Worm (Caenorhabditis elegans) whole organism, mixed stage, embryonic: ENCODE data around the gene C26D10.7.

ENCODE experiments used
- mls-2 ChIP-seq: sonication (generic microtip); optimal IDR thresholded peaks from 2 replicates; lab custom pipeline; 2016; ENCODE audit warnings: mild to moderate bottlenecking, missing genetic modification characterization, moderate library complexity, missing compliant biosample characterization
- nhr-28 ChIP-seq: fragments of 150-350 bp; optimal IDR thresholded peaks from 2 replicates; lab custom pipeline; 2014; ENCODE audit warnings: missing biosample characterization, missing genetic modification characterization
- pha-4 ChIP-seq: fragments of 150-350 bp; optimal IDR thresholded peaks from 2 replicates; lab custom pipeline; 2018; ENCODE audit warnings: missing biosample characterization, missing genetic modification reagents, missing genetic modification characterization
- unc-120 ChIP-seq: sonication (generic microtip); optimal IDR thresholded peaks from 2 replicates; lab custom pipeline; 2017; ENCODE audit warnings: missing genetic modification characterization, missing compliant biosample characterization; ENCODE audit not compliant: poor library complexity, severe bottlenecking

DNA sequence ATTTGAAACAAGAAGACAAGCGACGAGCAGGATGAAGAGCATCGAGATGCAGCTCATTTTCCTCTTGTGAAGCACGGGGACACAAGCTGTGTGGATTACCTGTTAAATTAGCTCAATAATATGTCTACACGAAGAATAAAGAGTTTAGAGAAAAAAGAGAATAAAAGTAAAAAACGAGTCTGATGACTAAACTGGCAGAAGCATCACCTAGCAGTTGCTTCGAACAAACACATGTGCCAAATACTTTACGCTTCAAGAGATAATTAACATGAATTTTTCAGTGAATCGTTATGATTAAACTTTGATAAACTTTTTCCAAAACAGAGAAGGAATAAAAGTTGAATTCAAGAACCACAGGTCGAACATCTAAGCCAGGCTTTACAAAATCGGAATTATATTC, 38.4 kb upstream of the C26D10.7 start, which contains the start of gene nlp-55:
- TF ChIP-seq nhr-28 (tag; lab: Kevin White, UChicago), result no peak
- TF ChIP-seq pha-4 (tag; lab: Kevin White, UChicago), result no peak
- no peak for TF ChIP-seq unc-120 (tag; lab: Kevin White, UChicago)
- no peak for TF ChIP-seq mls-2 (tag; lab: Kevin White, UChicago)
